Worm (Caenorhabditis elegans) whole organism, L3 larva: ENCODE measurements around the gene vps-50.

Experiments used
- R02D3.7 ChIP-seq: fragments of 150-350 bp; optimal IDR thresholded peaks from 2 replicates; lab custom pipeline; 2014; ENCODE audit warnings: missing biosample characterization, missing genetic modification characterization
- ZK546.5 ChIP-seq: sonication (generic microtip); optimal IDR thresholded peaks from 2 replicates; lab custom pipeline; 2017; ENCODE audit warnings: missing biosample characterization, missing genetic modification characterization
- ama-1 ChIP-seq: fragments of 150-350 bp; optimal IDR thresholded peaks from 2 replicates; lab custom pipeline; 2018
- ceh-16 ChIP-seq: sonication (generic microtip); optimal IDR thresholded peaks from 2 replicates; lab custom pipeline; 2017; ENCODE audit warnings: missing biosample characterization, missing genetic modification characterization
- ceh-28 ChIP-seq: fragments of 150-350 bp; optimal IDR thresholded peaks from 2 replicates; lab custom pipeline; 2014; ENCODE audit warnings: missing biosample characterization, missing genetic modification reagents, missing genetic modification characterization
- ceh-9 ChIP-seq: sonication (generic microtip); optimal IDR thresholded peaks from 2 replicates; lab custom pipeline; 2018; ENCODE audit warnings: missing biosample characterization, missing genetic modification characterization
- daf-12 ChIP-seq: fragments of 150-350 bp; optimal IDR thresholded peaks from 2 replicates; lab custom pipeline; 2014; ENCODE audit warnings: missing biosample characterization, missing genetic modification reagents, missing genetic modification characterization
- egl-27 ChIP-seq: sonication (generic microtip); optimal IDR thresholded peaks from 4 replicates; lab custom pipeline; 2017; ENCODE audit warnings: missing biosample characterization, missing genetic modification reagents, missing genetic modification characterization
- egl-5 ChIP-seq: fragments of 150-350 bp; optimal IDR thresholded peaks from 2 replicates; lab custom pipeline; 2017; ENCODE audit warnings: missing biosample characterization, missing genetic modification reagents, missing genetic modification characterization, inconsistent platforms
- elt-1 ChIP-seq: fragments of 150-350 bp; optimal IDR thresholded peaks from 2 replicates; lab custom pipeline; 2014; ENCODE audit warnings: missing biosample characterization, missing genetic modification characterization
- elt-2 ChIP-seq: sonication (generic microtip); optimal IDR thresholded peaks from 2 replicates; lab custom pipeline; 2016; ENCODE audit warnings: missing genetic modification reagents, mild to moderate bottlenecking, missing genetic modification characterization, missing compliant biosample characterization
- elt-3 ChIP-seq, 3 experiments: fragments of 150-350 bp in 1 of 3; sonication (generic microtip) in 2 of 3; optimal IDR thresholded peaks; 2 replicates in 2 of 3; 4 replicates in 1 of 3; lab custom pipeline; 2014 to 2017; ENCODE audit warnings: missing biosample characterization in 3 of 3, missing genetic modification characterization in 3 of 3
- eor-1 ChIP-seq, 2 experiments: fragments of 150-350 bp; optimal IDR thresholded peaks; 2 replicates each; lab custom pipeline; 2014 to 2018; ENCODE audit warnings: missing biosample characterization in 2 of 2, missing genetic modification characterization in 2 of 2
- fkh-10 ChIP-seq: sonication (generic microtip); optimal IDR thresholded peaks from 2 replicates; lab custom pipeline; 2017; ENCODE audit warnings: missing biosample characterization, missing genetic modification reagents, missing genetic modification characterization
- fkh-2 ChIP-seq: fragments of 150-350 bp; optimal IDR thresholded peaks from 2 replicates; lab custom pipeline; 2014; ENCODE audit warnings: missing biosample characterization, missing genetic modification reagents, missing genetic modification characterization
- fos-1 ChIP-seq: fragments of 150-350 bp; optimal IDR thresholded peaks from 2 replicates; lab custom pipeline; 2014; ENCODE audit warnings: missing biosample characterization, missing genetic modification characterization
- hmg-11 ChIP-seq: sonication (generic microtip); optimal IDR thresholded peaks from 2 replicates; lab custom pipeline; 2016; ENCODE audit warnings: missing genetic modification characterization, missing compliant biosample characterization
- lin-15B ChIP-seq: fragments of 150-350 bp; optimal IDR thresholded peaks from 2 replicates; lab custom pipeline; 2014; ENCODE audit warnings: missing biosample characterization, missing genetic modification characterization
- lin-39 ChIP-seq: fragments of 150-350 bp; optimal IDR thresholded peaks from 2 replicates; lab custom pipeline; 2018; ENCODE audit warnings: missing biosample characterization, missing genetic modification reagents, missing genetic modification characterization
- mml-1 ChIP-seq: fragments of 150-350 bp; sonication (generic microtip); optimal IDR thresholded peaks from 3 replicates; lab custom pipeline; 2014; ENCODE audit warnings: missing biosample characterization, missing genetic modification characterization
- nfya-1 ChIP-seq: sonication (generic microtip); optimal IDR thresholded peaks from 2 replicates; lab custom pipeline; 2017; ENCODE audit warnings: missing genetic modification characterization, mild to moderate bottlenecking, missing compliant biosample characterization, antibody characterized with exemption, moderate library complexity; ENCODE audit not compliant: insufficient read depth
- nhr-11 ChIP-seq: fragments of 150-350 bp; optimal IDR thresholded peaks from 2 replicates; lab custom pipeline; 2014; ENCODE audit warnings: missing biosample characterization, missing genetic modification characterization
- nhr-12 ChIP-seq: fragments of 150-350 bp; optimal IDR thresholded peaks from 2 replicates; lab custom pipeline; 2014; ENCODE audit warnings: missing biosample characterization, missing genetic modification characterization
- nhr-23 ChIP-seq: fragments of 150-350 bp; optimal IDR thresholded peaks from 2 replicates; lab custom pipeline; 2014; ENCODE audit warnings: missing biosample characterization, missing genetic modification reagents, missing genetic modification characterization
- nhr-237 ChIP-seq: fragments of 150-350 bp; optimal IDR thresholded peaks from 2 replicates; lab custom pipeline; 2014; ENCODE audit warnings: missing biosample characterization, missing genetic modification characterization
- nhr-28 ChIP-seq: fragments of 150-350 bp; optimal IDR thresholded peaks from 2 replicates; lab custom pipeline; 2014; ENCODE audit warnings: missing biosample characterization, missing genetic modification characterization
- nhr-43 ChIP-seq: sonication (generic microtip); optimal IDR thresholded peaks from 2 replicates; lab custom pipeline; 2016; ENCODE audit warnings: mild to moderate bottlenecking, missing genetic modification characterization, missing compliant biosample characterization; ENCODE audit not compliant: poor library complexity, severe bottlenecking
- nhr-67 ChIP-seq: fragments of 150-350 bp; optimal IDR thresholded peaks from 2 replicates; lab custom pipeline; 2014; ENCODE audit warnings: missing biosample characterization, missing genetic modification characterization
- nhr-76 ChIP-seq: fragments of 150-350 bp; sonication (generic microtip); optimal IDR thresholded peaks from 5 replicates; lab custom pipeline; 2014; ENCODE audit warnings: missing biosample characterization, missing genetic modification characterization
- nhr-77 ChIP-seq: fragments of 150-350 bp; optimal IDR thresholded peaks from 2 replicates; lab custom pipeline; 2014; ENCODE audit warnings: missing biosample characterization, missing genetic modification characterization
- pha-4 ChIP-seq: fragments of 150-350 bp; optimal IDR thresholded peaks from 2 replicates; lab custom pipeline; 2014; ENCODE audit warnings: missing biosample characterization, missing genetic modification reagents, missing genetic modification characterization
- pqm-1 ChIP-seq: fragments of 150-350 bp; optimal IDR thresholded peaks from 2 replicates; lab custom pipeline; 2017; ENCODE audit warnings: missing biosample characterization, missing genetic modification characterization, inconsistent platforms
- sea-2 ChIP-seq: fragments of 150-350 bp; sonication (generic microtip); optimal IDR thresholded peaks from 4 replicates; lab custom pipeline; 2014; ENCODE audit warnings: missing biosample characterization, missing genetic modification reagents, missing genetic modification characterization
- skn-1 ChIP-seq: fragments of 150-350 bp; optimal IDR thresholded peaks from 2 replicates; lab custom pipeline; 2014; ENCODE audit warnings: missing biosample characterization, missing genetic modification characterization
- snpc-4 ChIP-seq: fragments of 150-350 bp; optimal IDR thresholded peaks from 2 replicates; lab custom pipeline; 2014; ENCODE audit warnings: missing biosample characterization, missing genetic modification characterization
- unc-39 ChIP-seq: sonication (generic microtip); optimal IDR thresholded peaks from 4 replicates; lab custom pipeline; 2017; ENCODE audit warnings: missing biosample characterization, missing genetic modification characterization
- unc-62 ChIP-seq: fragments of 150-350 bp; sonication (generic microtip); optimal IDR thresholded peaks from 4 replicates; lab custom pipeline; 2014; ENCODE audit warnings: missing biosample characterization, missing genetic modification reagents, missing genetic modification characterization
- zag-1 ChIP-seq: fragments of 150-350 bp; optimal IDR thresholded peaks from 2 replicates; lab custom pipeline; 2014; ENCODE audit warnings: missing biosample characterization, missing genetic modification characterization
- ztf-11 ChIP-seq: fragments of 150-350 bp; optimal IDR thresholded peaks from 2 replicates; lab custom pipeline; 2014; ENCODE audit warnings: missing biosample characterization, missing genetic modification characterization
- ztf-4 ChIP-seq: fragments of 150-350 bp; optimal IDR thresholded peaks from 2 replicates; lab custom pipeline; 2014; ENCODE audit warnings: missing biosample characterization, missing genetic modification characterization

Gene vps-50

DNA sequence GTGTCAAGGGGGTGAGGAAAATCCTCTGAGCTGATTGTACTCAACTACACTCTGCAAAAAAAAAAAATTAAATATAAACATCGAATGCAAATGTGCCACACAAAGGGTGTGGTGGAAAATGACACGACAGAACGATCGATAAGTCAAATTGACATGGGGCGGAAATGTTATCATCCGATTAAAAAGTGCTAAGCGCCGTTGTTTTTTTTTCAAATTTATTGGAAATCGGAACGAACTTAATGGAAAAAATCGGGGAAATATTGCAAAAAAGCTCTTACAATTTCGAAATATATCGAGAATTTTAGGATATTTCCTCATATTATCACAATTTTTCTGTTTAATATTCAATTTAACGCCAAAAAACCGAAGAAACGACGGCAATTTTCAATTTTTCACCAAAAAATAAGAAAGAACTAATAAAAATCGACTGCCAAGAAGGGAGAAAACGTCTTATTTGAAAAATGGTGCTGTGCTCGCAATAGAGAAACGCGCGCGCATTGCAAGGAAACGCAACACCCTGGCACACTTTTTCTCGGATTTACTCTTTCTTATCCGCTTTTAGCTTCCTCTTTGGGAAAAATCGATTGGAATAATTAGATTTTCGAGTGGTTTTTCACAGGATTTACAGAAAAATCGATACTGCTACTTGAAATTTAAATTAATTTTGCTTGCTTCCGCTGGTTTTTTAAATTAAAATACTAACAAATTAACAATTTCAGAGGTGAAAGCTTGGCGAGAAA is at the start of gene vps-50, which contains the start of gene cey-4:
Gene vps-50, plus strand, starts transcription at position 541 of the 740 bp plus-strand sequence.
Gene cey-4, minus strand, starts transcription at position 51 of the 740 bp plus-strand sequence.
- TF ChIP-seq hmg-11 (tag; lab: Kevin White, UChicago) (peak; percentile 59), ztf-11 (no peak), nhr-76 (tag; lab: Kevin White, UChicago) (no peak), lin-39 (tag; lab: Kevin White, UChicago) (peak; percentile 53), egl-5 (tag; lab: Kevin White, UChicago) (peak; percentile 13), pha-4 (tag; lab: Kevin White, UChicago) (peak; percentile 27), R02D3.7 (tag; lab: Kevin White, UChicago) (no peak), nhr-12 (no peak), zag-1 (tag; lab: Kevin White, UChicago) (no peak), lin-15B (tag; lab: Kevin White, UChicago) (peak; percentile 48), nhr-237 (tag; lab: Kevin White, UChicago) (no peak), ceh-28 (peak; percentile 44), skn-1 (no peak), egl-27 (tag; lab: Kevin White, UChicago) (no peak)
- TF ChIP-seq, all 47 proteins: peak for 6

DNA sequence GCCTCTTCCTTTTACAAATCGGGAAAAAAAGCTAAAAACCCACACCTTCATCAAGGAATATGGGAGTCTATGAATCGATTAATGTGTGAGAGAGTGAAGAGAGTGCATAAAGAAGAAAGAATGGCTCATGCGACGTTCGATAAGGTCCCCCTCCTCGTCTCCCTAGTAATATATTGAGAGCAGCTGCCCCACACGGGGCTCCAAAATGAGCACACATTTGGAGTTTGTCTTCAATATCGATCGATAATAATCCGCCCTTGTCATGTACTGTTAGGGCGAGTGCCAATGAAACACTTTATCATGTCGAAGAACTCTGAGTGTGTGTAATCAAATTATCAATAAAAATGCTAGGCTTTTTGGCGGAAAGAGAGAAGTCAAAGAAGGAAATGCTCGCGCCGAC is 49.7 kb upstream of the vps-50 start:
- TF ChIP-seq elt-2 (tag; lab: Kevin White, UChicago) (peak; percentile 50), lin-39 (tag; lab: Kevin White, UChicago) (no peak), ama-1 (lab: Kevin White, UChicago) (peak; percentile 22), ZK546.5 (tag; lab: Kevin White, UChicago) (no peak), pha-4 (tag; lab: Kevin White, UChicago) (peak; percentile 34)

DNA sequence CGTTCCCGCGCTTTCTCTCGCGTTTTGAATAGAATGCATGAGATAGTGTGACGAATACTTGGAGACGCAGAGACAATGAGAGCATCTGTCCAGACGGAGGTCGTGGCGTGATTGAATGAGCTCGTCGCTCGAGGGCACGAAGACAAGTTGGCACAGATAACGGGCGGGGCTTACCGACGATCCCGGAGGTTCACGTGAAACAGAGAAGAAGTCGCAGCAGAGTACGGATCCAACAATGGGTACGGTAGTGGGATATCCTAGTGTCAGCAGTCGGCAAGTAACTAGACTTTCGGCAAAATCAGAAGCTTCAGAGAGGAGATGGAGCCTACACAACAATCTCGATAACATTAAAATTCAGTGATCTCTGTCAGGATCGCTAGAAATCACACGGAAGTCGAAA is 49.2 kb upstream of the vps-50 start:
- TF ChIP-seq nhr-11 (tag; lab: Kevin White, UChicago), result peak; percentile 83
- peak; percentile 57 for TF ChIP-seq nfya-1 (tag; lab: Kevin White, UChicago)
- no peak for TF ChIP-seq ceh-16 (tag; lab: Kevin White, UChicago)
- TF ChIP-seq lin-39 (tag; lab: Kevin White, UChicago), result peak; percentile 29
- TF ChIP-seq ama-1 (lab: Kevin White, UChicago), result peak; percentile 7
- peak; percentile 5 for TF ChIP-seq egl-5 (tag; lab: Kevin White, UChicago)
- no peak for TF ChIP-seq daf-12
- TF ChIP-seq nhr-28 (tag; lab: Kevin White, UChicago), result no peak
- no peak for TF ChIP-seq hmg-11 (tag; lab: Kevin White, UChicago)
- TF ChIP-seq, all 47 proteins: peak for 5

DNA sequence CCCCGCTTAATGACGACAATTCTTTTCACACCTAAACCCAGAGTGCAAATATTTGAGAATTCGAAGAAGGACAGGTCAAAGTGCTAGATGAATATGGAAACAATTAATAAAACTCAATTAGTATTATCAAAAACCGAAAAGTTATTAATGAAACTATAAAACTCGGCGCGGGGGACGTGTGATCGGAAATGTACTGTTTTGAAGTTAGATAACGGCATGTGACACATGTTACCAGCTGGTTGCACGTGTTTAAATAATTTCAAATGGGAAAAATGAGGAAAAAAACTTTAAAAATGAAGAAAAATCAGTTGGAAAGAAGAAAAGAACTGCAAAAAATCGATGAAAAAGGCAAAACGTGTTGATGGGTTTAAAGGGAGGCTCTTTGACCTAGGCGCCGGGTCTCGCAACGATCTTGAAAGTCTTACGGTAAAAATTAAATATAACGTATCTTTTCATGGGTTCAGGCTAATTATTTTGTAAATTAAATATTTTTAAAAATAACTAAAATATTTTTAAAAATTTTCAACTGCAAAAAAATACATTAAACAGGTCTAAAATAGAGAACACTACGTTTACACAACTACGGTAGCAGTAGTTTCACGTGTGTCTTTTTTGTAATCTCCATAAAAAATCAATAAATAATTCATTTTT is 48.3 kb upstream of the vps-50 start:
- TF ChIP-seq elt-2 (tag; lab: Kevin White, UChicago), result peak; percentile 67
- TF ChIP-seq nfya-1 (tag; lab: Kevin White, UChicago), result no peak
- no peak for TF ChIP-seq elt-3 (tag; optimal IDR thresholded peaks at IDR 0.05; lab: Kevin White, UChicago)
- peak; percentile 14 for TF ChIP-seq pha-4 (tag; lab: Kevin White, UChicago)
- no peak for TF ChIP-seq elt-1
- TF ChIP-seq nhr-28 (tag; lab: Kevin White, UChicago), result no peak
- no peak for TF ChIP-seq ceh-16 (tag; lab: Kevin White, UChicago)
- TF ChIP-seq nhr-43 (tag; lab: Kevin White, UChicago), result no peak
- TF ChIP-seq pqm-1 (tag; lab: Kevin White, UChicago), result peak; percentile 68

DNA sequence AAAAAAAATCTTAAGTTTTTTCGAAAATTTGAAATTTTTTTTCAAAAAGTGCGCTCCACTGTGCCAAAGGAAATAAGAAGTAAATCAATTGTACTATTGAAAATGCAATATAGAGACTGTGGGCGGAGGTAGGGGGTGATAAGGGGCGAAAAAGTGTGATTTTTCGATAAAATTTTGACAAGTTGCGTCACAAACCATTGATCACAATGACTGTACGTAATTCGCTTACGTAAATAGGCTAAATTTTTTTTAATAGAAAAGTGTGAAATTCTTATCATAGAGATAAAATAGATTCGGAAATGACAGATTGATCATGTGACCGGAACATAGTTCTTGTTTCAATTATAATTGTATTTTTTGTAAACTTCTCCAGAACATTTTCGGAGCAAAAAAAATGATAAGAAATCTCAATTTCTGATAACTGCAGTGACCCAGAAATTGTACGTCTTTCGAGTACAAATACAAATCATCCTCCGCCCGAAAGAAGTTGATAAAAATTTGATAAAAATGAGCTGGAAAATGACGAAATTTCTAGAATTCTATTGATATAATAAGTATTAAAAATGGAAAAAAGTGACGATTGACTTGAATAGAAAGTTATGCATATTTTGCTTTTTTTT is 46.4 kb upstream of the vps-50 start:
- TF ChIP-seq nfya-1 (tag; lab: Kevin White, UChicago) (no peak), daf-12 (no peak), nhr-12 (no peak), ztf-4 (tag; lab: Kevin White, UChicago) (no peak), lin-39 (tag; lab: Kevin White, UChicago) (no peak), sea-2 (no peak), fkh-2 (tag; lab: Kevin White, UChicago) (no peak), nhr-11 (tag; lab: Kevin White, UChicago) (no peak), nhr-23 (no peak), mml-1 (no peak), egl-27 (tag; lab: Kevin White, UChicago) (no peak), unc-62 (GFP tag; lab: Kevin White, UChicago) (no peak), pha-4 (tag; lab: Kevin White, UChicago) (peak; percentile 34), snpc-4 (tag; lab: Kevin White, UChicago) (no peak), eor-1 (tag; optimal IDR thresholded peaks at IDR 0.05; lab: Kevin White, UChicago) (no peak), ama-1 (lab: Kevin White, UChicago) (no peak), nhr-76 (tag; lab: Kevin White, UChicago) (no peak), fos-1 (no peak), nhr-77 (no peak), nhr-67 (tag; lab: Kevin White, UChicago) (no peak), fkh-10 (GFP tag; lab: Kevin White, UChicago) (no peak), ceh-9 (tag; lab: Kevin White, UChicago) (no peak), unc-39 (no peak)
